Worm (Caenorhabditis elegans): ENCODE data around the gene F16F9.3.

F16F9.3 gene

DNA sequence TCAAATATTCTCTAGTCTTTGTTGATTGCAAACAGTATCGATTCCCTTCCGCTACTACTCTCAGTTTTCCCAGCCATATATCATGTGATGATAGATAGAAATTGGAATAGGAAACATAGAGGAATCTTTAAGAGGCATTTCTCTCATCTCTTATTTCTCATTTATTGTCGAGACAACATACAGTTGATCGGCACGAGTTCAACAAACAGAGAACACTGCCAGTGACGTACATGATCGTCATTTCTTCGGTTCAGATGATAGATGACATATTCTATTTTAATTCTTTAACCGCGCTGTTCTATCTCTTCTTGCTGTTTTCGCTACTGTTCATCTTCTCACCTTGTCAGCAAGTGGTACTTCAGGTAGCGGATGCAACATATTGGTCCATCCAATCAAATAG lies 17.7 kb downstream of the F16F9.3 start (continued):
- TF ChIP-seq lin-13 (GFP tag; optimal IDR thresholded peaks at IDR 0.05) (no peak), nhr-76 (tag; optimal IDR thresholded peaks at IDR 0.05) (peak; percentile 28), ceh-32 (tag; optimal IDR thresholded peaks at IDR 0.05; ENCODE audit: poor library complexity) (no peak), dve-1 (tag; optimal IDR thresholded peaks at IDR 0.05; ENCODE audit: insufficient read depth) (peak; percentile 40), nhr-48 (tag; optimal IDR thresholded peaks at IDR 0.05) (peak; percentile 88)

- TF ChIP-seq aha-1 (tag) = peak; percentile 74
- TF ChIP-seq unc-62 (GFP tag; optimal IDR thresholded peaks at IDR 0.05 in 1 of 2) = peak in 1 of 2 experiments; percentile 82
- TF ChIP-seq unc-62 (tag; optimal IDR thresholded peaks at IDR 0.05) = no peak
- no peak for TF ChIP-seq mdl-1 (tag; optimal IDR thresholded peaks at IDR 0.05)
- TF ChIP-seq mxl-3 (GFP tag; optimal IDR thresholded peaks at IDR 0.05) = no peak
Measured at ce11 chrX:8475759-8476228, 18.4 kb downstream of the F16F9.3 start, which contains the start of gene nhr-14. TSS of gene nhr-14 (minus strand) at chrX:8476178.

ce11 chrX:8476308-8476707 lies 18.9 kb downstream of the F16F9.3 start:
- no peak for TF ChIP-seq snpc-1.2 (GFP tag; IDR thresholded peaks at IDR 0.05)
- peak; percentile 12 for TF ChIP-seq mep-1 (tag; optimal IDR thresholded peaks at IDR 0.05)
- TF ChIP-seq zip-2 (tag; optimal IDR thresholded peaks at IDR 0.05) = no peak
- no peak for TF ChIP-seq jun-1 (tag; optimal IDR thresholded peaks at IDR 0.05)
- no peak for TF ChIP-seq Y5F2A.4 (GFP tag; optimal IDR thresholded peaks at IDR 0.05)
- TF ChIP-seq ceh-20 (GFP tag; IDR thresholded peaks at IDR 0.05) = no peak
- TF ChIP-seq Y48G9A.11 (GFP tag; IDR thresholded peaks at IDR 0.05) = no peak
- no peak for TF ChIP-seq ceh-82 (tag; optimal IDR thresholded peaks at IDR 0.05)
- TF ChIP-seq unc-62 (GFP tag; optimal IDR thresholded peaks at IDR 0.05 in 1 of 2) = no peak
- no peak for TF ChIP-seq unc-62 (tag; optimal IDR thresholded peaks at IDR 0.05)
- TF ChIP-seq mdl-1 (tag; optimal IDR thresholded peaks at IDR 0.05) = peak in 1 of 2 experiments; percentile 46
- peak in 1 of 2 experiments; percentile 10 for TF ChIP-seq lsy-2 (tag; optimal IDR thresholded peaks at IDR 0.05)
- 0 out of 2 replicates have a peak, but pooled peaks have one; percentile 6 for TF ChIP-seq dmd-6 (GFP tag; IDR thresholded peaks at IDR 0.05)
- no peak for TF ChIP-seq pqm-1 (tag; optimal IDR thresholded peaks at IDR 0.05)
- no peak for TF ChIP-seq nhr-41 (GFP tag; IDR thresholded peaks at IDR 0.05)
- no peak for TF ChIP-seq lin-29 (GFP tag; IDR thresholded peaks at IDR 0.05)
- no peak for TF ChIP-seq zag-1 (tag; optimal IDR thresholded peaks at IDR 0.05)
- no peak for TF ChIP-seq nhr-10 (tag; optimal IDR thresholded peaks at IDR 0.05)
- TF ChIP-seq ztf-7 (tag; optimal IDR thresholded peaks at IDR 0.05) = no peak
- no peak for TF ChIP-seq nhr-76 (tag; optimal IDR thresholded peaks at IDR 0.05)
- TF ChIP-seq nhr-48 (tag; optimal IDR thresholded peaks at IDR 0.05) = no peak
- TF ChIP-seq nhr-11 (tag; optimal IDR thresholded peaks at IDR 0.05) = no peak
- no peak for TF ChIP-seq vab-7 (GFP tag; IDR thresholded peaks at IDR 0.05)
- TF ChIP-seq fkh-10 (GFP tag; optimal IDR thresholded peaks at IDR 0.05) = peak; percentile 61
- TF ChIP-seq F37D6.2 (tag; optimal IDR thresholded peaks at IDR 0.05) = no peak
- TF ChIP-seq zfp-2 (tag; optimal IDR thresholded peaks at IDR 0.05) = no peak
- TF ChIP-seq zip-11 (GFP tag; IDR thresholded peaks at IDR 0.05) = no peak
- TF ChIP-seq ceh-32 (tag; optimal IDR thresholded peaks at IDR 0.05; ENCODE audit: poor library complexity) = no peak
- TF ChIP-seq hlh-30 (tag; optimal IDR thresholded peaks at IDR 0.05; ENCODE audit: insufficient read depth) = peak; percentile 7
- TF ChIP-seq ZK546.5 (tag; optimal IDR thresholded peaks at IDR 0.05) = no peak
- TF ChIP-seq aha-1 (tag) = peak; percentile 77
- TF ChIP-seq gei-8 (GFP tag; optimal IDR thresholded peaks at IDR 0.05) = peak; percentile 31
- no peak for TF ChIP-seq T20F7.1 (GFP tag; optimal IDR thresholded peaks at IDR 0.05)
- no peak for TF ChIP-seq lim-7 (GFP tag; IDR thresholded peaks at IDR 0.05)
- TF ChIP-seq lir-3 (tag; optimal IDR thresholded peaks at IDR 0.05) = no peak
- TF ChIP-seq tra-1 (GFP tag; IDR thresholded peaks at IDR 0.05) = 0 out of 2 replicates have a peak, but pooled peaks have one; percentile 27
- TF ChIP-seq lin-15B (tag; optimal IDR thresholded peaks at IDR 0.05) = no peak
- TF ChIP-seq mes-2 (tag; optimal IDR thresholded peaks at IDR 0.05; ENCODE audit: poor library complexity, severe bottlenecking) = peak; percentile 11
- TF ChIP-seq aly-2 (tag; optimal IDR thresholded peaks at IDR 0.05) = no peak
- no peak for TF ChIP-seq nhr-28 (tag; optimal IDR thresholded peaks at IDR 0.05)
- TF ChIP-seq daf-16 (GFP tag; optimal IDR thresholded peaks at IDR 0.05) = no peak
- no peak for TF ChIP-seq daf-16 (tag; optimal IDR thresholded peaks at IDR 0.05)
- no peak for TF ChIP-seq F49E8.2 (tag; optimal IDR thresholded peaks at IDR 0.05; ENCODE audit: borderline replicate concordance)
- TF ChIP-seq T26A8.4 (GFP tag; IDR thresholded peaks at IDR 0.05) = no peak
